Worm (Caenorhabditis elegans) whole organism, young adult: Measurements from ENCODE around the gene R52.5.

Experiments
- D2030.7 ChIP-seq: fragments of 200-800 bp; sonication (Bioruptor generic); IDR thresholded peaks from 2 replicates; pipeline ENCODE4 v1.3.6; 2022; ENCODE audit warnings: missing genetic modification reagents, missing genetic modification characterization, missing compliant biosample characterization
- ama-1 ChIP-seq, 3 experiments: fragments of 150-350 bp in 1 of 3; sonication (generic microtip) in 2 of 3; optimal IDR thresholded peaks; 2 replicates each; lab custom pipeline; 2014 to 2018; ENCODE audit warnings: missing biosample characterization in 2 of 3, missing genetic modification characterization in 2 of 3, missing genetic modification reagents in 2 of 3
- athp-1 ChIP-seq: sonication (generic microtip); optimal IDR thresholded peaks from 2 replicates; lab custom pipeline; 2017; ENCODE audit warnings: mild to moderate bottlenecking, missing genetic modification characterization, missing compliant biosample characterization
- attf-6 ChIP-seq: fragments of 200-800 bp; sonication (Bioruptor generic); IDR thresholded peaks from 2 replicates; pipeline ENCODE4 v1.3.6; 2022; ENCODE audit warnings: missing genetic modification reagents, missing genetic modification characterization, missing compliant biosample characterization
- bed-1 ChIP-seq: fragments of 200-800 bp; sonication (Bioruptor generic); IDR thresholded peaks from 2 replicates; pipeline ENCODE4 v1.3.6; 2022; ENCODE audit warnings: missing genetic modification reagents, missing genetic modification characterization, missing compliant biosample characterization
- egl-44 ChIP-seq: fragments of 200-800 bp; sonication (Bioruptor generic); IDR thresholded peaks from 2 replicates; pipeline ENCODE4 v1.3.6; 2022; ENCODE audit warnings: missing genetic modification reagents, missing genetic modification characterization, missing compliant biosample characterization
- lir-1 ChIP-seq: fragments of 200-800 bp; sonication (Bioruptor generic); conservative IDR thresholded peaks from 2 replicates; pipeline ENCODE4 v1.3.6; 2022; ENCODE audit warnings: missing genetic modification reagents, missing genetic modification characterization, missing compliant biosample characterization
- lsl-1 ChIP-seq: fragments of 200-800 bp; sonication (Bioruptor generic); optimal IDR thresholded peaks from 2 replicates; lab custom pipeline; 2018; ENCODE audit warnings: mild to moderate bottlenecking, missing genetic modification characterization, moderate library complexity, missing compliant biosample characterization
- sdz-38 ChIP-seq: sonication (generic microtip); optimal IDR thresholded peaks from 2 replicates; lab custom pipeline; 2016; ENCODE audit warnings: missing genotype, missing genetic modification characterization, missing compliant biosample characterization
- snpc-4 ChIP-seq, 5 experiments: fragments of 150-350 bp in 1 of 5; sonication (generic microtip) in 4 of 5; optimal IDR thresholded peaks; 2 replicates each; lab custom pipeline; 2014 to 2018; ENCODE audit warnings: missing genetic modification characterization in 5 of 5, missing biosample characterization in 3 of 5, antibody characterized with exemption in 2 of 5, mild to moderate bottlenecking in 2 of 5, missing compliant biosample characterization in 2 of 5, missing genotype in 2 of 5, moderate library complexity in 2 of 5, missing genetic modification reagents in 1 of 5
- tbx-9 ChIP-seq: sonication (generic microtip); optimal IDR thresholded peaks from 2 replicates; lab custom pipeline; 2016; ENCODE audit warnings: borderline replicate concordance, missing genetic modification characterization, inconsistent platforms, missing compliant biosample characterization
- unc-62 ChIP-seq: fragments of 150-350 bp; optimal IDR thresholded peaks from 2 replicates; lab custom pipeline; 2014; ENCODE audit warnings: missing biosample characterization, missing genetic modification reagents, missing genetic modification characterization
- ztf-26 ChIP-seq: sonication (generic microtip); optimal IDR thresholded peaks from 2 replicates; lab custom pipeline; 2017; ENCODE audit warnings: missing genetic modification characterization, missing compliant biosample characterization

DNA sequence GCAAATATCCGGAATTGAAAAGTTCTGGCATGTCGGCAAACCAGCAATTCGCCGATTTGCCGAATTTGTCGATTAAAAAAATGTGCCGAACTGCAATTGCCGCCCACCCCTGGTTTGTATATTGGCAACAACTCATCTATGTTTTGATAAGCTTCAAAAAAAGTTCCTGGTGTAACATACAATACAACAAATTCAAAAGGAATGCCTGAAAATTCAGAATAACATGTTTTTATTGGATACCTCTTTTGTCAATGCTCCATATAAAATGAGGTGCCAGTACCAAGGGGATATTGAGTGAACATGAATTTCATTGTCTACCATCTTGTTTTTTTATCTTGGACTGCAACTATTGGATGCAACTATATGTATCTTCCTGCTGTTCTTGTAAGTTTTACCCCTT is 28.6 kb downstream of the R52.5 start, which contains the start of gene T16A1.4:
- TF ChIP-seq D2030.7 (GFP tag; lab: Robert Waterston, UW) (no peak), attf-6 (GFP tag; lab: Robert Waterston, UW) (no peak), egl-44 (GFP tag; lab: Robert Waterston, UW) (no peak), ama-1 (optimal IDR thresholded peaks at IDR 0.05; lab: Kevin White, UChicago) (no peak), ama-1 (GFP tag; optimal IDR thresholded peaks at IDR 0.05; lab: Kevin White, UChicago) (no peak), ztf-26 (no peak), bed-1 (GFP tag; lab: Robert Waterston, UW) (no peak), lsl-1 (GFP tag; lab: Kevin White, UChicago) (no peak), lir-1 (no peak), athp-1 (tag; lab: Kevin White, UChicago) (no peak), unc-62 (GFP tag; lab: Kevin White, UChicago) (no peak), tbx-9 (tag; lab: Kevin White, UChicago) (no peak), snpc-4 (GFP tag; optimal IDR thresholded peaks at IDR 0.05; lab: Kevin White, UChicago) (no peak), snpc-4 (tag; optimal IDR thresholded peaks at IDR 0.05; lab: Kevin White, UChicago) (no peak), sdz-38 (tag; lab: Kevin White, UChicago) (no peak)
